Fruit fly (Drosophila melanogaster): ENCODE data around the gene Nost.

DNA sequence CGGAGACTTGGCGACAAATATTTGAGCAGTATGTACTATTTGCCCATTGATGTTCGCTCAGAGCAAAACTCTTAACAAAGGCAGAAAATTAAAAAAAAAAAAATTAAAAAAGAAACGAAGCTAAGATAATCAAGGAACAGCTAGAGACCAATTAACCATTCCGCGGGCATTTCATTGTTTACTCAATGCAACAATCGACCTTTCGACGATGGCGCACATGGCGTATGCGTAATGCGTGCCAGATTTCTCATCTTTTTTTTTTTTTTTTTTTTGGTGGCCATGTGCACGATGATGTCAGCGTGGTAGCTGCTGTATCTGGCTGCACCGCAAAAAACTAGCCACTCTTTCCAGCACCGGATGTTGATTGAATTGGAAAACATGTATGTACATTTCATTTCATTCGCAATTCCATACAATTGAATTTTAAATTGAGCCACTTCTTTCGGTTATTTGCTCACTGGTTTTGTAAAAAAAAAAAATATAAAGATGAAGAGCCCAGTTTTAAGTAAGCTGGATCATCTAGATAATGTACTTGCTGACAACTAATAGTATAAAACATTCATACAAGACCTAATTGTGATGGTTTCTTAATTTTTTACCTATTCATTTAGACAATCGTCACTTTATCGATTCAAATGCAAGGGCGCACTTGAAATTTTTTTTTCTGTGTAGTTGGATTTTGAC lies 45.8 kb downstream of the Nost start:
- TF ChIP-seq N (GFP tag; optimal IDR thresholded peaks at IDR 0.05) (no peak), CrebA (GFP tag; optimal IDR thresholded peaks at IDR 0.05; ENCODE audit: borderline replicate concordance) (no peak), Vsx2 (GFP tag; optimal IDR thresholded peaks at IDR 0.05; ENCODE audit: partially characterized antibody) (no peak), lola (GFP tag; optimal IDR thresholded peaks at IDR 0.05) (no peak)

All from whole organism, wandering third instar larva.